Worm (Caenorhabditis elegans) whole organism, L4/young adult: ENCODE results near the gene C16D9.9.

Experiments used
- W03F9.2 ChIP-seq: fragments of 150-350 bp; optimal IDR thresholded peaks from 2 replicates; lab custom pipeline; 2014; ENCODE audit warnings: missing biosample characterization, missing genetic modification characterization
- dao-5 ChIP-seq: sonication (generic microtip); optimal IDR thresholded peaks from 2 replicates; lab custom pipeline; 2016; ENCODE audit warnings: missing genotype, missing genetic modification characterization, moderate library complexity, missing compliant biosample characterization
- him-1 ChIP-seq: sonication (generic microtip); optimal IDR thresholded peaks from 2 replicates; lab custom pipeline; 2016; ENCODE audit warnings: missing genotype, missing genetic modification reagents, missing genetic modification characterization, missing compliant biosample characterization

Gene C16D9.9

ce11 chrV:8263941-8264340 lies at the start of gene C16D9.9:
C16D9.9 (plus strand) TSS chrV:8264241.
- TF ChIP-seq him-1 (tag; lab: Kevin White, UChicago) (no peak), W03F9.2 (tag; lab: Kevin White, UChicago) (no peak), dao-5 (no peak)

ce11 chrV:8215158-8215557 lies 48.9 kb upstream of the C16D9.9 start:
- no peak for TF ChIP-seq W03F9.2 (tag; lab: Kevin White, UChicago)
- TF ChIP-seq dao-5: no peak
- TF ChIP-seq him-1 (tag; lab: Kevin White, UChicago): no peak

- no peak for TF ChIP-seq W03F9.2 (tag; lab: Kevin White, UChicago)
- no peak for TF ChIP-seq dao-5
- TF ChIP-seq him-1 (tag; lab: Kevin White, UChicago): no peak
These were observed 46.9 kb upstream of the C16D9.9 start for ce11 chrV:8217118-8217517.

- TF ChIP-seq W03F9.2 (tag; lab: Kevin White, UChicago) (no peak), him-1 (tag; lab: Kevin White, UChicago) (no peak), dao-5 (no peak)
These were observed 46.3 kb upstream of the C16D9.9 start, which contains the start of gene K07C11.8 for ce11 chrV:8217661-8218265. K07C11.8 (minus strand) TSS chrV:8217884.

ce11 chrV:8219550-8219949 lies 44.5 kb upstream of the C16D9.9 start:
- TF ChIP-seq dao-5 (no peak), W03F9.2 (tag; lab: Kevin White, UChicago) (no peak), him-1 (tag; lab: Kevin White, UChicago) (no peak)

ce11 chrV:8221083-8221538 lies 42.9 kb upstream of the C16D9.9 start, which contains the start of the genes cogc-6 and air-1:
cogc-6 (minus strand) TSS chrV:8221316.
air-1 (plus strand) TSS chrV:8221488.
- TF ChIP-seq dao-5: no peak
- TF ChIP-seq W03F9.2 (tag; lab: Kevin White, UChicago): no peak
- TF ChIP-seq him-1 (tag; lab: Kevin White, UChicago): no peak

- TF ChIP-seq dao-5: no peak
- TF ChIP-seq him-1 (tag; lab: Kevin White, UChicago): no peak
- TF ChIP-seq W03F9.2 (tag; lab: Kevin White, UChicago): no peak
These were observed 40.6 kb upstream of the C16D9.9 start for ce11 chrV:8223417-8223816.

- TF ChIP-seq him-1 (tag; lab: Kevin White, UChicago) (no peak), dao-5 (no peak), W03F9.2 (tag; lab: Kevin White, UChicago) (no peak)
These were observed 39.4 kb upstream of the C16D9.9 start, which contains the start of gene pax-1 for ce11 chrV:8224634-8225033. pax-1 (plus strand) TSS chrV:8224934.

- TF ChIP-seq him-1 (tag; lab: Kevin White, UChicago) (no peak), dao-5 (no peak), W03F9.2 (tag; lab: Kevin White, UChicago) (no peak)
These were observed 37.2 kb upstream of the C16D9.9 start, which contains the start of gene K07C11.10 for ce11 chrV:8226812-8227211. K07C11.10 (minus strand) TSS chrV:8226912.

- TF ChIP-seq him-1 (tag; lab: Kevin White, UChicago) (peak; percentile 24), dao-5 (no peak), W03F9.2 (tag; lab: Kevin White, UChicago) (peak; percentile 82)
These were observed 35.3 kb upstream of the C16D9.9 start for ce11 chrV:8228712-8229119.

- TF ChIP-seq dao-5 (no peak), him-1 (tag; lab: Kevin White, UChicago) (no peak), W03F9.2 (tag; lab: Kevin White, UChicago) (no peak)
These were observed 34.0 kb upstream of the C16D9.9 start for ce11 chrV:8230056-8230455.

ce11 chrV:8235331-8235730 lies 28.7 kb upstream of the C16D9.9 start:
- no peak for TF ChIP-seq him-1 (tag; lab: Kevin White, UChicago)
- no peak for TF ChIP-seq W03F9.2 (tag; lab: Kevin White, UChicago)
- TF ChIP-seq dao-5: no peak

ce11 chrV:8238290-8238689 lies 25.8 kb upstream of the C16D9.9 start, which contains the start of gene rol-3:
rol-3 (minus strand) TSS chrV:8238409.
- TF ChIP-seq him-1 (tag; lab: Kevin White, UChicago) (no peak), dao-5 (no peak)

ce11 chrV:8239928-8240327 lies 24.1 kb upstream of the C16D9.9 start, which contains the start of gene C16D9.3:
C16D9.3 (minus strand) TSS chrV:8240028.
- TF ChIP-seq him-1 (tag; lab: Kevin White, UChicago) (no peak), dao-5 (no peak), W03F9.2 (tag; lab: Kevin White, UChicago) (no peak)

ce11 chrV:8242798-8243197 lies 21.2 kb upstream of the C16D9.9 start, which contains the start of gene C16D9.4:
C16D9.4 (minus strand) TSS chrV:8242898.
- no peak for TF ChIP-seq dao-5
- no peak for TF ChIP-seq him-1 (tag; lab: Kevin White, UChicago)
- TF ChIP-seq W03F9.2 (tag; lab: Kevin White, UChicago): no peak
